Worm (Caenorhabditis elegans) whole organism, mixed stage, embryonic: ENCODE results near the gene puf-5.
A peak's percentile ranks its signal among the peaks of the same experiment; 100 is the strongest.

Experiments used
- M03D4.4 ChIP-seq: sonication (generic microtip); optimal IDR thresholded peaks from 2 replicates; lab custom pipeline; 2017; ENCODE audit warnings: mild to moderate bottlenecking, missing genetic modification characterization, missing compliant biosample characterization
- bed-3 ChIP-seq: fragments of 200-800 bp; sonication (Bioruptor generic); optimal IDR thresholded peaks from 3 replicates; lab custom pipeline; 2018; ENCODE audit warnings: mild to moderate bottlenecking, missing genetic modification characterization, moderate library complexity, missing compliant biosample characterization
- blmp-1 ChIP-seq: fragments of 150-350 bp; optimal IDR thresholded peaks from 2 replicates; lab custom pipeline; 2014; ENCODE audit warnings: missing biosample characterization, missing genetic modification characterization
- ceh-39 ChIP-seq: fragments of 150-350 bp; optimal IDR thresholded peaks from 2 replicates; lab custom pipeline; 2014; ENCODE audit warnings: missing biosample characterization, missing genetic modification characterization
- ceh-43 ChIP-seq: fragments of 200-800 bp; sonication (Bioruptor generic); optimal IDR thresholded peaks from 2 replicates; lab custom pipeline; 2018; ENCODE audit warnings: mild to moderate bottlenecking, missing genetic modification characterization, moderate library complexity, missing compliant biosample characterization
- ces-1 ChIP-seq: fragments of 150-350 bp; optimal IDR thresholded peaks from 2 replicates; lab custom pipeline; 2014; ENCODE audit warnings: missing biosample characterization, missing genetic modification reagents, missing genetic modification characterization
- cnd-1 ChIP-seq: fragments of 200-800 bp; sonication (Bioruptor generic); optimal IDR thresholded peaks from 2 replicates; lab custom pipeline; 2018; ENCODE audit warnings: mild to moderate bottlenecking, missing genetic modification characterization, missing compliant biosample characterization
- drap-1 ChIP-seq: fragments of 200-800 bp; sonication (Bioruptor generic); optimal IDR thresholded peaks from 3 replicates; lab custom pipeline; 2018; ENCODE audit warnings: mild to moderate bottlenecking, missing genetic modification characterization, missing compliant biosample characterization
- elt-1 ChIP-seq: sonication (generic microtip); optimal IDR thresholded peaks from 2 replicates; lab custom pipeline; 2017; ENCODE audit warnings: missing genetic modification characterization, mild to moderate bottlenecking, missing compliant biosample characterization, antibody characterized with exemption, moderate library complexity, borderline replicate concordance; ENCODE audit not compliant: insufficient read depth
- elt-3 ChIP-seq: fragments of 150-350 bp; optimal IDR thresholded peaks from 2 replicates; lab custom pipeline; 2014; ENCODE audit warnings: missing biosample characterization, missing genetic modification characterization
- flh-1 ChIP-seq: fragments of 200-800 bp; sonication (Bioruptor generic); optimal IDR thresholded peaks from 2 replicates; lab custom pipeline; 2018; ENCODE audit warnings: mild to moderate bottlenecking, missing genetic modification characterization, moderate library complexity, missing compliant biosample characterization
- ham-2 ChIP-seq: fragments of 200-800 bp; sonication (Bioruptor generic); optimal IDR thresholded peaks from 2 replicates; lab custom pipeline; 2018; ENCODE audit warnings: mild to moderate bottlenecking, missing genetic modification characterization, missing compliant biosample characterization
- hlh-1 ChIP-seq: fragments of 150-350 bp; optimal IDR thresholded peaks from 2 replicates; lab custom pipeline; 2014; ENCODE audit warnings: missing biosample characterization, missing genetic modification reagents, missing genetic modification characterization
- lin-13 ChIP-seq: fragments of 150-350 bp; optimal IDR thresholded peaks from 2 replicates; lab custom pipeline; 2014; ENCODE audit warnings: missing biosample characterization, missing genetic modification characterization
- lin-32 ChIP-seq: fragments of 200-800 bp; sonication (Bioruptor generic); optimal IDR thresholded peaks from 2 replicates; lab custom pipeline; 2018; ENCODE audit warnings: mild to moderate bottlenecking, missing genetic modification characterization, missing compliant biosample characterization
- lsy-2 ChIP-seq: fragments of 150-350 bp; optimal IDR thresholded peaks from 2 replicates; lab custom pipeline; 2014; ENCODE audit warnings: missing biosample characterization, missing genetic modification characterization
- mab-5 ChIP-seq: fragments of 150-350 bp; optimal IDR thresholded peaks from 2 replicates; lab custom pipeline; 2014; ENCODE audit warnings: missing biosample characterization, missing genetic modification characterization
- mep-1 ChIP-seq: fragments of 150-350 bp; optimal IDR thresholded peaks from 2 replicates; lab custom pipeline; 2017; ENCODE audit warnings: missing biosample characterization, missing genetic modification reagents, missing genetic modification characterization, inconsistent platforms
- nhr-12 ChIP-seq: fragments of 150-350 bp; optimal IDR thresholded peaks from 2 replicates; lab custom pipeline; 2014; ENCODE audit warnings: missing biosample characterization, missing genetic modification characterization
- nhr-2 ChIP-seq: fragments of 150-350 bp; optimal IDR thresholded peaks from 2 replicates; lab custom pipeline; 2014; ENCODE audit warnings: missing biosample characterization, missing genetic modification characterization
- nhr-237 ChIP-seq: fragments of 150-350 bp; optimal IDR thresholded peaks from 2 replicates; lab custom pipeline; 2014; ENCODE audit warnings: missing biosample characterization, missing genetic modification characterization
- nhr-28 ChIP-seq: fragments of 150-350 bp; optimal IDR thresholded peaks from 2 replicates; lab custom pipeline; 2014; ENCODE audit warnings: missing biosample characterization, missing genetic modification characterization
- nhr-76 ChIP-seq: sonication (generic microtip); optimal IDR thresholded peaks from 2 replicates; lab custom pipeline; 2017; ENCODE audit warnings: missing biosample characterization, missing genetic modification characterization
- pha-4 ChIP-seq: fragments of 150-350 bp; optimal IDR thresholded peaks from 2 replicates; lab custom pipeline; 2018; ENCODE audit warnings: missing biosample characterization, missing genetic modification reagents, missing genetic modification characterization
- sem-2 ChIP-seq: fragments of 200-800 bp; sonication (Bioruptor generic); optimal IDR thresholded peaks from 2 replicates; lab custom pipeline; 2018; ENCODE audit warnings: mild to moderate bottlenecking, missing genetic modification characterization, missing compliant biosample characterization
- snpc-4 ChIP-seq: fragments of 150-350 bp; optimal IDR thresholded peaks from 2 replicates; lab custom pipeline; 2014; ENCODE audit warnings: missing biosample characterization, missing genetic modification characterization
- sptf-1 ChIP-seq: sonication (generic microtip); optimal IDR thresholded peaks from 2 replicates; lab custom pipeline; 2017; ENCODE audit warnings: mild to moderate bottlenecking, missing genetic modification characterization, moderate library complexity, missing compliant biosample characterization
- tbx-8 ChIP-seq: fragments of 200-800 bp; sonication (Bioruptor generic); optimal IDR thresholded peaks from 2 replicates; lab custom pipeline; 2018; ENCODE audit warnings: mild to moderate bottlenecking, missing genetic modification characterization, moderate library complexity, missing compliant biosample characterization
- unc-120 ChIP-seq: sonication (generic microtip); optimal IDR thresholded peaks from 2 replicates; lab custom pipeline; 2017; ENCODE audit warnings: missing genetic modification characterization, missing compliant biosample characterization; ENCODE audit not compliant: poor library complexity, severe bottlenecking
- unc-39 ChIP-seq: fragments of 150-350 bp; optimal IDR thresholded peaks from 2 replicates; lab custom pipeline; 2014; ENCODE audit warnings: missing biosample characterization, missing genetic modification characterization
- unc-62 ChIP-seq: fragments of 150-350 bp; optimal IDR thresholded peaks from 2 replicates; lab custom pipeline; 2014; ENCODE audit warnings: missing biosample characterization, missing genetic modification reagents, missing genetic modification characterization
- zip-8 ChIP-seq: fragments of 150-350 bp; optimal IDR thresholded peaks from 2 replicates; lab custom pipeline; 2014; ENCODE audit warnings: missing biosample characterization, missing genetic modification characterization
- ztf-11 ChIP-seq: fragments of 150-350 bp; optimal IDR thresholded peaks from 2 replicates; lab custom pipeline; 2014; ENCODE audit warnings: missing biosample characterization, missing genetic modification characterization

Gene puf-5

ce11 chrII:8575184-8575583 lies at the start of gene puf-5:
puf-5 (plus strand) TSS chrII:8575541.
- TF ChIP-seq M03D4.4 (tag; lab: Kevin White, UChicago): no peak
- TF ChIP-seq nhr-12 (tag; lab: Kevin White, UChicago): no peak
- no peak for TF ChIP-seq pha-4
- TF ChIP-seq lin-13 (tag; lab: Kevin White, UChicago): no peak
- TF ChIP-seq nhr-28: no peak
- TF ChIP-seq sptf-1: no peak
- no peak for TF ChIP-seq ztf-11
- no peak for TF ChIP-seq zip-8 (tag; lab: Kevin White, UChicago)
- no peak for TF ChIP-seq nhr-2 (tag; lab: Kevin White, UChicago)
- no peak for TF ChIP-seq elt-3 (tag; lab: Kevin White, UChicago)
- no peak for TF ChIP-seq bed-3
- no peak for TF ChIP-seq blmp-1 (tag; lab: Kevin White, UChicago)
- TF ChIP-seq nhr-237 (tag; lab: Kevin White, UChicago): no peak
- no peak for TF ChIP-seq lsy-2 (tag; lab: Kevin White, UChicago)
- TF ChIP-seq tbx-8 (GFP tag; lab: Kevin White, UChicago): no peak
- no peak for TF ChIP-seq elt-1 (tag; lab: Kevin White, UChicago)
- no peak for TF ChIP-seq ceh-39 (tag; lab: Kevin White, UChicago)
- no peak for TF ChIP-seq hlh-1 (tag; lab: Kevin White, UChicago)
- TF ChIP-seq mab-5 (tag; lab: Kevin White, UChicago): no peak
- no peak for TF ChIP-seq unc-120
- TF ChIP-seq, all 35 proteins: peak for 0

- TF ChIP-seq mep-1 (tag; lab: Kevin White, UChicago) (no peak), sptf-1 (no peak), drap-1 (GFP tag; lab: Kevin White, UChicago) (no peak), nhr-76 (tag; lab: Kevin White, UChicago) (no peak), nhr-28 (no peak), elt-3 (tag; lab: Kevin White, UChicago) (no peak), ham-2 (GFP tag; lab: Kevin White, UChicago) (peak; percentile 78), lin-13 (tag; lab: Kevin White, UChicago) (no peak), lin-32 (GFP tag; lab: Kevin White, UChicago) (no peak), snpc-4 (tag; lab: Kevin White, UChicago) (no peak), tbx-8 (GFP tag; lab: Kevin White, UChicago) (no peak), ceh-43 (GFP tag; lab: Kevin White, UChicago) (no peak), unc-62 (GFP tag; lab: Kevin White, UChicago) (no peak), zip-8 (tag; lab: Kevin White, UChicago) (no peak), nhr-12 (tag; lab: Kevin White, UChicago) (no peak), M03D4.4 (tag; lab: Kevin White, UChicago) (no peak), elt-1 (tag; lab: Kevin White, UChicago) (peak; percentile 68)
Measured at ce11 chrII:8529176-8529698, 46.1 kb upstream of the puf-5 start.

DNA sequence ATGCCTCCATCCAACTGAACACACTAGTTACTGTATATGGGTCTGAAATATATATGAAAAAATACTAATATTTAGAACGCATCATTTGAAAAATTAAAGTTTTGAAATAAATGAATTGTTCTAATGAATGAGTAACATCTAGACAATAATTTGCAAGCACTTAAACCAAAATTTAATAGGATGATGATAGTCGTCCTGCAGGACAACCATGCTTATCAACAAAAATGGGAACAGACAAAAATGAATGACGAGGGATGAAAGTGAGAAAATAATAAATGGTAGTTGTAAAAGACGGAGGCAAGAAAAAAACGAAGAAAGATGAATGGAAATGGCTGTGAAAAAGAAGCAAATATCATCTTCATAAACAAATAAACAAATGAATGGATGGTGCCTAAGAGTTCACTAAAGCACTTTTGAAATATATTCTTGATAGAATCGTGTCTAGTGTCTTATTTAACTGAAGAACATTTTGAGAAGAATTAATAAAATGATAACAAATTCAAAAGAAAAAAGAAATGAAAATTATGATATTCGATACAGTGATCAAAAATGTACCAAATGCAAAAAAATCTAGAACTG lies 44.1 kb upstream of the puf-5 start, which contains the start of gene gldi-7:
TSS of gene gldi-7 (minus strand) at position 42 of the 579 bp plus-strand sequence.
- TF ChIP-seq ces-1 (GFP tag; lab: Kevin White, UChicago): no peak
- no peak for TF ChIP-seq sem-2 (GFP tag; lab: Kevin White, UChicago)
- TF ChIP-seq blmp-1 (tag; lab: Kevin White, UChicago): no peak
- no peak for TF ChIP-seq ceh-43 (GFP tag; lab: Kevin White, UChicago)
- TF ChIP-seq ham-2 (GFP tag; lab: Kevin White, UChicago): no peak

- TF ChIP-seq blmp-1 (tag; lab: Kevin White, UChicago) (peak; percentile 62), ham-2 (GFP tag; lab: Kevin White, UChicago) (peak; percentile 56), nhr-76 (tag; lab: Kevin White, UChicago) (no peak), pha-4 (peak; percentile 5)
Measured at ce11 chrII:8532015-8532414, 43.3 kb upstream of the puf-5 start.

ce11 chrII:8536060-8536459 lies 39.3 kb upstream of the puf-5 start, which contains the start of gene W01C9.2:
W01C9.2 (plus strand) TSS chrII:8536360.
- TF ChIP-seq elt-1 (tag; lab: Kevin White, UChicago) (no peak), flh-1 (GFP tag; lab: Kevin White, UChicago) (no peak), nhr-237 (tag; lab: Kevin White, UChicago) (no peak), ces-1 (GFP tag; lab: Kevin White, UChicago) (no peak), drap-1 (GFP tag; lab: Kevin White, UChicago) (no peak), unc-39 (no peak), elt-3 (tag; lab: Kevin White, UChicago) (no peak), M03D4.4 (tag; lab: Kevin White, UChicago) (no peak), hlh-1 (tag; lab: Kevin White, UChicago) (no peak), snpc-4 (tag; lab: Kevin White, UChicago) (no peak), nhr-2 (tag; lab: Kevin White, UChicago) (no peak), lin-32 (GFP tag; lab: Kevin White, UChicago) (no peak), cnd-1 (tag; lab: Kevin White, UChicago) (no peak), bed-3 (no peak), unc-120 (no peak), nhr-12 (tag; lab: Kevin White, UChicago) (no peak), tbx-8 (GFP tag; lab: Kevin White, UChicago) (no peak), lin-13 (tag; lab: Kevin White, UChicago) (no peak), nhr-28 (no peak), pha-4 (no peak)
